Fruit fly (Drosophila melanogaster) whole organism, embryonic: ENCODE measurements around the gene Fer2.

ENCODE experiments used
- Atf3 ChIP-seq: fragments of 200-800 bp; sonication (Bioruptor generic); optimal IDR thresholded peaks from 3 replicates; lab custom pipeline; 2016; ENCODE audit warnings: missing biosample characterization, missing genetic modification characterization
- Bteb2 ChIP-seq: fragments of 200-800 bp; sonication (Bioruptor generic); optimal IDR thresholded peaks from 2 replicates; lab custom pipeline; 2016; ENCODE audit warnings: missing biosample characterization, missing genetic modification characterization
- CG8765 ChIP-seq: fragments of 200-800 bp; sonication (Bioruptor generic); IDR thresholded peaks from 2 replicates; pipeline ENCODE4 v1.3.6; 2022; ENCODE audit warnings: missing biosample characterization, missing genetic modification characterization
- CG9817 ChIP-seq: fragments of 200-800 bp; sonication (Bioruptor generic); optimal IDR thresholded peaks from 2 replicates; lab custom pipeline; 2018; ENCODE audit warnings: missing biosample characterization, mild to moderate bottlenecking, missing genetic modification characterization, moderate library complexity
- Gug ChIP-seq: fragments of 200-800 bp; sonication (Bioruptor generic); IDR thresholded peaks from 4 replicates; pipeline ENCODE4 v1.3.6; 2022; ENCODE audit warnings: missing biosample characterization, missing genetic modification characterization
- Meics ChIP-seq: fragments of 200-800 bp; sonication (Bioruptor generic); optimal IDR thresholded peaks from 2 replicates; lab custom pipeline; 2017; ENCODE audit warnings: missing biosample characterization, mild to moderate bottlenecking, missing genetic modification characterization
- bbx ChIP-seq: fragments of 200-800 bp; sonication (Bioruptor generic); IDR thresholded peaks from 2 replicates; pipeline ENCODE4 v1.3.6; 2022; ENCODE audit warnings: missing biosample characterization, missing genetic modification characterization; ENCODE audit not compliant: partially characterized antibody
- bigmax ChIP-seq: fragments of 200-800 bp; sonication (Bioruptor generic); optimal IDR thresholded peaks from 2 replicates; lab custom pipeline; 2018; ENCODE audit warnings: missing biosample characterization, mild to moderate bottlenecking, missing genetic modification characterization
- croc ChIP-seq: fragments of 200-800 bp; sonication (Bioruptor generic); conservative IDR thresholded peaks from 3 replicates; pipeline ENCODE4 v1.3.6; 2022; ENCODE audit warnings: missing biosample characterization, missing genetic modification characterization
- emc ChIP-seq: fragments of 200-800 bp; sonication (Bioruptor generic); optimal IDR thresholded peaks from 2 replicates; lab custom pipeline; 2016; ENCODE audit warnings: missing biosample characterization, missing genetic modification characterization
- h ChIP-seq: fragments of >200 bp; optimal IDR thresholded peaks from 2 replicates; lab custom pipeline; 2017
- ro ChIP-seq: fragments of 200-800 bp; sonication (Bioruptor generic); IDR thresholded peaks from 2 replicates; pipeline ENCODE4 v1.3.6; 2022; ENCODE audit warnings: missing biosample characterization, missing genetic modification characterization
- sim ChIP-seq: fragments of 200-800 bp; sonication (Bioruptor generic); IDR thresholded peaks from 2 replicates; pipeline ENCODE4 v1.3.6; 2022; ENCODE audit warnings: missing biosample characterization, missing genetic modification characterization

DNA sequence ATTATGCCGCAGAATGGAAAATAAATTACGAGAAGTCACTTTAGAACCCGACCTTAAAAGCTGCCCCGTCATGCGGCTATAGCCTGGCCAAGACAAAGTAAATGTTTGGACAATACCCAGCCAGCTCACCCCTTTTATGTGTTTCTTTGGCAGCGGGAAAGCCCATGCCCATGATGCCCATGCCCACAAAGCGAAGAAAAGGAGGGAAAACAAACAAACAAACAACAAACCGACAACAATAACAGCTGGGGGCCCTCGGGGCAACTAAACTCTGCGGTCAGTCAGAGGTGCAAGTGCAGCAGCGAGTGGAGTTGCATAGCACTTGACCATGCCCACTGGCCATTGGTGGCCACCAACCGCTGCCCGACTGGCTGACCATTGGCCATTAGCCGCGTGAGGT is 15.5 kb downstream of the Fer2 start:
- TF ChIP-seq ro (GFP tag; lab: Robert Waterston, UW) = no peak
- TF ChIP-seq CG9817 (tag; lab: Kevin White, UChicago) = no peak
- TF ChIP-seq Bteb2 = no peak
- TF ChIP-seq sim = no peak
- no peak for TF ChIP-seq CG8765 (GFP tag; lab: Robert Waterston, UW)
- no peak for TF ChIP-seq Gug
- TF ChIP-seq Meics = no peak
- no peak for TF ChIP-seq h (lab: Kevin White, UChicago)
- no peak for TF ChIP-seq bigmax (GFP tag; lab: Kevin White, UChicago)
- no peak for TF ChIP-seq Atf3
- no peak for TF ChIP-seq bbx (GFP tag; lab: Robert Waterston, UW)
- no peak for TF ChIP-seq emc (GFP tag; lab: Kevin White, UChicago)
- no peak for TF ChIP-seq croc (GFP tag; lab: Robert Waterston, UW)
